Worm (Caenorhabditis elegans) whole organism, midembryonic: ENCODE results near the gene syf-2.

Experiments
- flt-1 ChIP-seq: fragments of 200-800 bp; sonication (Bioruptor generic); IDR thresholded peaks from 2 replicates; pipeline ENCODE4 v1.3.6; 2022; ENCODE audit warnings: missing genetic modification characterization, missing compliant biosample characterization
- ztf-23 ChIP-seq: fragments of 200-800 bp; sonication (Bioruptor generic); IDR thresholded peaks from 2 replicates; pipeline ENCODE4 v1.3.6; 2022; ENCODE audit warnings: missing genetic modification reagents, missing genetic modification characterization, missing compliant biosample characterization

DNA sequence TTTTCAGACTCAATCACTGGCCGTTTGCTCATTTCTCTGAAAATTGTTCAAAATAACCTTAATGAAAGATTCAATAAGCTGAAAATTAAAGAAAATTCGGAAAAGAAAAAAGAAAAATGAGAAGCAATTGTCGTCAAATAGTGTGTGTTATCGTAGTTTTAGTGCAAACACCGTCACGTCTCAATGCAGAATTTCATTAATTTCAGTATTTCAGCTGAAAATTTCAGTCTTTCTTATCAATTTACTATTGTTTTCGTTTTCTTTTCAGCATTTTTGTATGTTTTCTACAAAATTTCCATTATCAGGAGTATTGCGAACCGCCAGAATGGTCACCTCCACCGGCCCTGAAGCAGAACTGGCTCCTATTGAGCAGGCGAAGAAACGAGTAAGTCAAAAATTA lies 39.1 kb downstream of the syf-2 start, which contains the start of the genes B0280.9 and rpia-1:
- no peak for TF ChIP-seq ztf-23 (GFP tag; lab: Robert Waterston, UW)
- no peak for TF ChIP-seq flt-1 (GFP tag; lab: Robert Waterston, UW)
